Worm (Caenorhabditis elegans): Measurements from ENCODE around the gene bris-1.

ce11 chrIV:3759823-3760222 is 59.3 kb downstream of the bris-1 start:
- no peak for TF ChIP-seq zag-1 (tag; optimal IDR thresholded peaks at IDR 0.05)
- no peak for TF ChIP-seq elt-2 (tag; optimal IDR thresholded peaks at IDR 0.05)
- no peak for TF ChIP-seq skn-1 (tag; optimal IDR thresholded peaks at IDR 0.05)
